Worm (Caenorhabditis elegans) whole organism, midembryonic: Measurements from ENCODE around the gene F44E2.4.

ENCODE experiments used
- T22C8.4 ChIP-seq: fragments of 200-800 bp; sonication (Bioruptor generic); IDR thresholded peaks from 2 replicates; pipeline ENCODE4 v1.3.6; 2022; ENCODE audit warnings: missing genetic modification characterization, missing compliant biosample characterization
- cog-1 ChIP-seq: sonication (generic microtip); optimal IDR thresholded peaks from 2 replicates; lab custom pipeline; 2016; ENCODE audit warnings: missing genetic modification characterization, missing compliant biosample characterization
- flt-1 ChIP-seq: fragments of 200-800 bp; sonication (Bioruptor generic); IDR thresholded peaks from 2 replicates; pipeline ENCODE4 v1.3.6; 2022; ENCODE audit warnings: missing genetic modification characterization, missing compliant biosample characterization
- klf-2 ChIP-seq: fragments of 200-800 bp; sonication (Bioruptor generic); conservative IDR thresholded peaks from 2 replicates; pipeline ENCODE4 v1.3.6; 2022; ENCODE audit warnings: missing genetic modification reagents, missing genetic modification characterization, missing compliant biosample characterization
- med-1 ChIP-seq: sonication (generic microtip); optimal IDR thresholded peaks from 2 replicates; lab custom pipeline; 2017; ENCODE audit warnings: missing genetic modification characterization, mild to moderate bottlenecking, missing compliant biosample characterization, antibody characterized with exemption, missing genetic modification reagents; ENCODE audit not compliant: insufficient read depth
- ref-1 ChIP-seq: fragments of 200-800 bp; sonication (Bioruptor generic); conservative IDR thresholded peaks from 2 replicates; pipeline ENCODE4 v1.3.6; 2022; ENCODE audit warnings: missing genetic modification reagents, missing genetic modification characterization, missing compliant biosample characterization
- tab-1 ChIP-seq: fragments of 200-800 bp; sonication (Bioruptor generic); IDR thresholded peaks from 2 replicates; pipeline ENCODE4 v1.3.6; 2022; ENCODE audit warnings: missing genetic modification characterization, missing compliant biosample characterization
- ztf-23 ChIP-seq: fragments of 200-800 bp; sonication (Bioruptor generic); IDR thresholded peaks from 2 replicates; pipeline ENCODE4 v1.3.6; 2022; ENCODE audit warnings: missing genetic modification reagents, missing genetic modification characterization, missing compliant biosample characterization
- ztf-29 ChIP-seq: fragments of 200-800 bp; sonication (Bioruptor generic); IDR thresholded peaks from 2 replicates; pipeline ENCODE4 v1.3.6; 2022; ENCODE audit warnings: missing genetic modification reagents, missing genetic modification characterization, missing compliant biosample characterization

Gene F44E2.4

DNA sequence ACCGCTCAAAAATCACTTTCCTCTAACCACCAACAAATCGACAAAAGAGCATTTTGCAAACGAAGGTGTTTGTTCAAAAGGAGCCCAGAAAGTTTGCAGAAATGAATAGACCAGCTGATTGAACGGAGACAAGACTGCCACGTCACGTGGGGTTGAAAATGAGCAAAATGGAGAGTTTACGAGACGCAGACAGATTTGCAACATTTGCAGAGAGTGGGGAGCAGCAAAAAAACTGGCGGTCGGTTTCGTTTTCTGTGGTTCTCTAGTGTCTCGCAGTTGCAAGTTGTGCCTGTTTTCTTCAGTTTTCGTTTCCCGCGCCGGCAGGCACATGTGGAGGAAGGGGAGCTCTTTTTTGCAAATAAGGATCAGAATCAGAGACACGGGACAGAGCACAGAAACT is 52.8 kb downstream of the F44E2.4 start:
- TF ChIP-seq flt-1 (GFP tag; lab: Robert Waterston, UW) = no peak

DNA sequence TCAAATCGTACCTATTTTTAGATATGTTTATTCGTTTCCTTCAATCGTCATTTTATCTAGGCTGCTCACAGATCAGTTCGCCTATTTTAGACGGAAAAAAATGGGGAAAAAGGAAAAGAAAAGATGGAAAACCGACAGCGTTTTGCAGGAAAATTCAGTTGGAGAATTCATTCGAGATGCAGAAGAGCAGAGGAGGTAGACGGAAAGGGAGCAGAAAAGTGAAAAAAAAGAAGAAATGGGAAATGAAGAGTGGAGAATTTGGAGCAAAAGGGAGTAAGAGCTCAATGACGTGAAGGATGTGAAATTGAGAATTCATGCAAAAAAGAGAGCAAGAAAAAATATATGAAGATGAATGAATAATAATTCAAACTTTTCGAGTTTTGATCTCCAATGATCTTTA is 53.7 kb downstream of the F44E2.4 start:
- TF ChIP-seq klf-2 (no peak), ref-1 (GFP tag; lab: Robert Waterston, UW) (no peak), ztf-29 (GFP tag; lab: Robert Waterston, UW) (no peak), T22C8.4 (GFP tag; lab: Robert Waterston, UW) (no peak), tab-1 (GFP tag; lab: Robert Waterston, UW) (no peak)

DNA sequence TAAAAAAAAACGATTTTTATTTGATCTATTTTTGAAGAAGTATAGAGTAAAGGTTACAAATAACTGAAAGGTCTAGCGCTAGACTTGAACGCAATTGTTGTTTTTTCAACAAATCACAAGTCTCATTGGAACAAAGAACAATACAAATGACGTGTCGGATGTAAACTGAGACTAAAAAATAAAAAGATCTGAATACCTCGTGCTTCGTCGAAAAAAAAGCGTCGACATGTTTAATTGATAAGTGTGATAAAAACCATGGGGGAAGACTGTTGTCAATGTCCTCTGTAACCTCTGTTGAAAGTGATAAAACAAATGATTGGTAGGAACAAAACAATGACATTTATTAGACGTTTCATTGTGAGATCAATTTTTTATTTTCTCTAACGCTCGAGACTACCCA is 55.5 kb downstream of the F44E2.4 start:
- TF ChIP-seq ztf-29 (GFP tag; lab: Robert Waterston, UW) = no peak
- TF ChIP-seq med-1 (GFP tag; lab: Kevin White, UChicago) = no peak
- no peak for TF ChIP-seq tab-1 (GFP tag; lab: Robert Waterston, UW)
- no peak for TF ChIP-seq ztf-23
- no peak for TF ChIP-seq ref-1 (GFP tag; lab: Robert Waterston, UW)
- TF ChIP-seq cog-1 (tag; lab: Kevin White, UChicago) = no peak
- no peak for TF ChIP-seq flt-1 (GFP tag; lab: Robert Waterston, UW)
- TF ChIP-seq T22C8.4 (GFP tag; lab: Robert Waterston, UW) = no peak
- no peak for TF ChIP-seq klf-2
